Fruit fly (Drosophila melanogaster) whole organism, embryonic: ENCODE measurements around the gene Fbw5.
A peak's percentile ranks its signal among the peaks of the same experiment; 100 is the strongest.

Experiments used
- Atf-2 ChIP-seq: fragments of 200-800 bp; sonication (Bioruptor generic); optimal IDR thresholded peaks from 2 replicates; lab custom pipeline; 2016; ENCODE audit warnings: missing biosample characterization, missing genetic modification characterization
- CG10267 ChIP-seq: fragments of 200-800 bp; sonication (Bioruptor generic); optimal IDR thresholded peaks from 2 replicates; lab custom pipeline; 2018; ENCODE audit warnings: missing biosample characterization, mild to moderate bottlenecking, missing genetic modification characterization, moderate library complexity
- CG10462 ChIP-seq: fragments of 200-800 bp; sonication (Bioruptor generic); optimal IDR thresholded peaks from 2 replicates; lab custom pipeline; 2016; ENCODE audit warnings: missing biosample characterization, missing genetic modification characterization
- CG11695 ChIP-seq: fragments of 200-800 bp; sonication (Bioruptor generic); IDR thresholded peaks from 3 replicates; pipeline ENCODE4 v1.3.6; 2022; ENCODE audit warnings: missing biosample characterization, missing genetic modification characterization
- CG12219 ChIP-seq: fragments of 200-800 bp; sonication (Bioruptor generic); optimal IDR thresholded peaks from 3 replicates; lab custom pipeline; 2018; ENCODE audit warnings: missing biosample characterization, mild to moderate bottlenecking, missing genetic modification characterization
- CG12659 ChIP-seq: fragments of 200-800 bp; sonication (Bioruptor generic); optimal IDR thresholded peaks from 3 replicates; lab custom pipeline; 2017; ENCODE audit warnings: mild to moderate bottlenecking, missing biosample characterization, missing genetic modification reagents, missing genetic modification characterization
- CG13123 ChIP-seq: fragments of 200-800 bp; sonication (Bioruptor generic); optimal IDR thresholded peaks from 2 replicates; lab custom pipeline; 2016; ENCODE audit warnings: missing biosample characterization, missing genetic modification characterization
- CG13624 ChIP-seq: fragments of 200-800 bp; sonication (Bioruptor generic); optimal IDR thresholded peaks from 2 replicates; lab custom pipeline; 2016; ENCODE audit warnings: missing biosample characterization, missing genetic modification characterization
- CG13775 ChIP-seq: fragments of 200-800 bp; sonication (Bioruptor generic); optimal IDR thresholded peaks from 3 replicates; lab custom pipeline; 2017; ENCODE audit warnings: missing biosample characterization, mild to moderate bottlenecking, missing genetic modification characterization
- CG13894 ChIP-seq: fragments of 200-800 bp; sonication (Bioruptor generic); optimal IDR thresholded peaks from 3 replicates; lab custom pipeline; 2018; ENCODE audit warnings: missing biosample characterization, mild to moderate bottlenecking, missing genetic modification characterization, moderate library complexity
- CG15479 ChIP-seq: fragments of 200-800 bp; sonication (Bioruptor generic); optimal IDR thresholded peaks from 3 replicates; lab custom pipeline; 2019; ENCODE audit warnings: missing biosample characterization, mild to moderate bottlenecking, missing genetic modification characterization, moderate library complexity
- CG18011 ChIP-seq: fragments of 200-800 bp; sonication (Bioruptor generic); optimal IDR thresholded peaks from 2 replicates; lab custom pipeline; 2017; ENCODE audit warnings: missing biosample characterization, missing genetic modification characterization, mild to moderate bottlenecking, moderate library complexity, missing genotype
- CG2712 ChIP-seq: fragments of 200-800 bp; optimal IDR thresholded peaks from 3 replicates; lab custom pipeline; 2019; ENCODE audit warnings: missing biosample characterization, mild to moderate bottlenecking, missing genetic modification characterization, moderate library complexity
- CG2875 ChIP-seq: fragments of 200-800 bp; sonication (Bioruptor generic); optimal IDR thresholded peaks from 2 replicates; lab custom pipeline; 2017; ENCODE audit warnings: missing biosample characterization, mild to moderate bottlenecking, missing genetic modification characterization, missing genetic modification reagents
- CG3065 ChIP-seq: fragments of 200-800 bp; sonication (Bioruptor generic); optimal IDR thresholded peaks from 2 replicates; lab custom pipeline; 2016; ENCODE audit warnings: missing biosample characterization, missing genetic modification characterization
- CG31365 ChIP-seq: fragments of 200-800 bp; sonication (Bioruptor generic); optimal IDR thresholded peaks from 2 replicates; lab custom pipeline; 2018; ENCODE audit warnings: missing biosample characterization, mild to moderate bottlenecking, missing genetic modification characterization
- CG31441 ChIP-seq: fragments of 200-800 bp; sonication (Bioruptor generic); IDR thresholded peaks from 2 replicates; pipeline ENCODE4 v1.3.6; 2022; ENCODE audit warnings: missing biosample characterization, missing genetic modification characterization
- CG33213 ChIP-seq: fragments of 200-800 bp; sonication (Bioruptor generic); optimal IDR thresholded peaks from 3 replicates; lab custom pipeline; 2016; ENCODE audit warnings: missing biosample characterization, missing genetic modification characterization
- CG43689 ChIP-seq: fragments of 200-800 bp; sonication (Bioruptor generic); IDR thresholded peaks from 2 replicates; pipeline ENCODE4 v1.3.6; 2022; ENCODE audit warnings: missing biosample characterization, missing genetic modification characterization
- CG7271 ChIP-seq: fragments of 200-800 bp; sonication (Bioruptor generic); optimal IDR thresholded peaks from 2 replicates; lab custom pipeline; 2018; ENCODE audit warnings: missing biosample characterization, mild to moderate bottlenecking, missing genetic modification characterization, moderate library complexity
- CG7987 ChIP-seq: fragments of 200-800 bp; sonication (Bioruptor generic); optimal IDR thresholded peaks from 2 replicates; lab custom pipeline; 2018; ENCODE audit warnings: missing biosample characterization, mild to moderate bottlenecking, missing genetic modification characterization, moderate library complexity
- Dref ChIP-seq: fragments of 200-800 bp; sonication (Bioruptor generic); IDR thresholded peaks from 2 replicates; pipeline ENCODE4 v1.3.6; 2022; ENCODE audit warnings: missing biosample characterization, missing genetic modification characterization
- Ets97D ChIP-seq: fragments of 200-800 bp; sonication (Bioruptor generic); optimal IDR thresholded peaks from 3 replicates; lab custom pipeline; 2016; ENCODE audit warnings: missing biosample characterization, missing genetic modification characterization
- Hand ChIP-seq: fragments of 200-800 bp; sonication (Bioruptor generic); optimal IDR thresholded peaks from 2 replicates; lab custom pipeline; 2017; ENCODE audit warnings: mild to moderate bottlenecking, missing biosample characterization, missing genetic modification reagents, missing genetic modification characterization
- NC2β ChIP-seq: fragments of 200-800 bp; sonication (Bioruptor generic); optimal IDR thresholded peaks from 2 replicates; lab custom pipeline; 2016; ENCODE audit warnings: missing biosample characterization, missing genetic modification characterization
- Ravus ChIP-seq: fragments of 200-800 bp; sonication (Bioruptor generic); IDR thresholded peaks from 2 replicates; pipeline ENCODE4 v1.3.6; 2022; ENCODE audit warnings: missing biosample characterization, missing genetic modification characterization
- Scr ChIP-seq: fragments of 200-800 bp; sonication (Bioruptor generic); IDR thresholded peaks from 2 replicates; pipeline ENCODE4 v1.3.6; 2022; ENCODE audit warnings: missing biosample characterization, missing genetic modification characterization; ENCODE audit not compliant: partially characterized antibody
- Sin3A ChIP-seq: fragments of >200 bp; optimal IDR thresholded peaks from 2 replicates; lab custom pipeline; 2018
- Spps ChIP-seq: fragments of 200-800 bp; sonication (Bioruptor generic); optimal IDR thresholded peaks from 2 replicates; lab custom pipeline; 2018; ENCODE audit warnings: missing biosample characterization, mild to moderate bottlenecking, missing genetic modification characterization
- Ssrp ChIP-seq: fragments of 200-800 bp; sonication (Bioruptor generic); optimal IDR thresholded peaks from 2 replicates; lab custom pipeline; 2018; ENCODE audit warnings: missing biosample characterization, mild to moderate bottlenecking, missing genetic modification characterization, moderate library complexity
- ab ChIP-seq: fragments of 200-800 bp; sonication (Bioruptor generic); optimal IDR thresholded peaks from 2 replicates; lab custom pipeline; 2016; ENCODE audit warnings: missing biosample characterization, missing genetic modification characterization
- abd-A ChIP-seq: fragments of 200-800 bp; sonication (Bioruptor generic); optimal IDR thresholded peaks from 3 replicates; lab custom pipeline; 2019; ENCODE audit warnings: missing biosample characterization, mild to moderate bottlenecking, missing genetic modification characterization, moderate library complexity
- ap ChIP-seq: fragments of 200-800 bp; sonication (Bioruptor generic); IDR thresholded peaks from 2 replicates; pipeline ENCODE4 v1.3.6; 2022; ENCODE audit warnings: missing biosample characterization, missing genetic modification characterization
- dimm ChIP-seq: fragments of 200-800 bp; sonication (Bioruptor generic); IDR thresholded peaks from 2 replicates; pipeline ENCODE4 v1.3.6; 2022; ENCODE audit warnings: missing biosample characterization, missing genetic modification characterization
- dmrt11E ChIP-seq: fragments of 200-800 bp; sonication (Bioruptor generic); optimal IDR thresholded peaks from 3 replicates; lab custom pipeline; 2018; ENCODE audit warnings: missing biosample characterization, mild to moderate bottlenecking, missing genetic modification characterization, moderate library complexity
- gcm ChIP-seq: fragments of 200-800 bp; sonication (Bioruptor generic); optimal IDR thresholded peaks from 2 replicates; lab custom pipeline; 2019; ENCODE audit warnings: missing biosample characterization, mild to moderate bottlenecking, missing genetic modification characterization, moderate library complexity
- grau ChIP-seq: fragments of 200-800 bp; optimal IDR thresholded peaks from 3 replicates; lab custom pipeline; 2019; ENCODE audit warnings: missing biosample characterization, mild to moderate bottlenecking, missing genetic modification characterization, moderate library complexity
- insv ChIP-seq, 2 experiments: fragments of 200-800 bp; sonication (Bioruptor generic); optimal IDR thresholded peaks; 3 replicates each; lab custom pipeline; 2016 to 2018; ENCODE audit warnings: missing biosample characterization in 2 of 2, missing genetic modification characterization in 2 of 2
- lbe ChIP-seq: fragments of 200-800 bp; sonication (Bioruptor generic); optimal IDR thresholded peaks from 2 replicates; lab custom pipeline; 2016; ENCODE audit warnings: missing biosample characterization, mild to moderate bottlenecking, missing genetic modification characterization
- lilli ChIP-seq: fragments of 200-800 bp; sonication (Bioruptor generic); optimal IDR thresholded peaks from 3 replicates; lab custom pipeline; 2016; ENCODE audit warnings: missing biosample characterization, missing genetic modification characterization
- nau ChIP-seq: fragments of 200-800 bp; sonication (Bioruptor generic); optimal IDR thresholded peaks from 3 replicates; lab custom pipeline; 2017; ENCODE audit warnings: missing biosample characterization, mild to moderate bottlenecking, missing genetic modification characterization, missing genetic modification reagents
- oc ChIP-seq: fragments of 200-800 bp; sonication (Bioruptor generic); optimal IDR thresholded peaks from 2 replicates; lab custom pipeline; 2018; ENCODE audit warnings: missing biosample characterization, mild to moderate bottlenecking, missing genetic modification characterization, moderate library complexity
- pan ChIP-seq, 4 experiments: fragments of >200 bp in 3 of 4; fragments of 200-800 bp in 1 of 4; sonication (Bioruptor generic) in 1 of 4; optimal IDR thresholded peaks in 3 of 4; IDR thresholded peaks in 1 of 4; 2 replicates each; pipeline versions ENCODE4 v1.3.6 to Lab custom; 2017 to 2022; ENCODE audit warnings: missing biosample characterization in 2 of 4, missing genetic modification characterization in 2 of 4, mixed read lengths in 1 of 4
- peb ChIP-seq: fragments of 200-800 bp; sonication (Bioruptor generic); IDR thresholded peaks from 2 replicates; pipeline ENCODE4 v1.3.6; 2022; ENCODE audit warnings: missing biosample characterization, missing genetic modification characterization
- pho ChIP-seq: fragments of 200-800 bp; sonication (Bioruptor generic); optimal IDR thresholded peaks from 2 replicates; lab custom pipeline; 2016; ENCODE audit warnings: missing biosample characterization, missing genetic modification characterization
- schlank ChIP-seq: fragments of 200-800 bp; sonication (Bioruptor generic); optimal IDR thresholded peaks from 2 replicates; lab custom pipeline; 2018; ENCODE audit warnings: missing biosample characterization, mild to moderate bottlenecking, missing genetic modification characterization
- tll ChIP-seq, 2 experiments: fragments of 200-800 bp in 1 of 2; fragments of >200 bp in 1 of 2; sonication (Bioruptor generic) in 1 of 2; optimal IDR thresholded peaks; 2 replicates each; lab custom pipeline; 2017 to 2019; ENCODE audit warnings: missing biosample characterization in 2 of 2, missing genetic modification characterization in 2 of 2, mild to moderate bottlenecking in 1 of 2, moderate library complexity in 1 of 2
- zen ChIP-seq: fragments of 200-800 bp; sonication (Bioruptor generic); optimal IDR thresholded peaks from 3 replicates; lab custom pipeline; 2018; ENCODE audit warnings: missing biosample characterization, mild to moderate bottlenecking, missing genetic modification characterization, moderate library complexity
- zf30C ChIP-seq: fragments of 200-800 bp; sonication (Bioruptor generic); optimal IDR thresholded peaks from 3 replicates; lab custom pipeline; 2018; ENCODE audit warnings: missing biosample characterization, mild to moderate bottlenecking, missing genetic modification characterization
- zfh2 ChIP-seq: fragments of 200-800 bp; sonication (Bioruptor generic); optimal IDR thresholded peaks from 2 replicates; lab custom pipeline; 2016; ENCODE audit warnings: missing biosample characterization, missing genetic modification characterization

Fbw5 gene

DNA sequence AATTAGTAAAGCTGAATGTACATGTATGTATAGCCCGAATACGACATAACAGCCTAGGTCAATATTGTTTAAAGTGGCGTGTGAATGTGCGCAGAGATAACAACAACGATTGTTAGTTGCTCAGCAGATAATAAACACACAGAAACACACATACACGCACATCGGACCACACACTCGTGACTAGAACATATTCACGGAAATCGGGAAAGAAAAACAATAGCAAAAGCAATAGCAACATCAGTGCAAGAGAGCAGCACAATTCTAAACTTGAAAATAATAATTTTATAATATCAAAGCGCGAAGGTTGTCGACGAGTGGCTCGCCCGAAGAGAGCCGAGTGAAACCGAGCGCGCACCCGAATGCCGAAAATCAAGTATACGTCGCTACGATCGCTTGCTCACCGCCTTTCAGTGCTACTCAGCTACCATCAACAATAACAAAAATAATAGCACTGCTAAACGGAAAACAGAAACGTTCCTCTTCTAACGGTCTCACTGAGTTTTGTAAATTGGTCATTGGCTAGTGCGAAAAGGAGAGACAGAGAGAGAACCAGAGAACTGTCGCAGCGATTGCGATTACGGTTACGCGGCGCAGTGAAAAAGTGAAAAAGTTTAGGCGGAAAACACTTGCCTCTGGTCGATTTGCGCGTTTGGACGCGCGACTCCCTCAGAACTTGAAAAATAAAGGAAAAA, 17.3 kb upstream of the Fbw5 start (continued):
- TF ChIP-seq NC2β (peak; percentile 2), abd-A (tag; lab: Kevin White, UChicago) (peak; percentile 66), Ets97D (GFP tag; lab: Kevin White, UChicago) (no peak), CG31441 (GFP tag; lab: Robert Waterston, UW) (no peak), CG12659 (GFP tag; lab: Kevin White, UChicago) (peak; percentile 22), nau (GFP tag; lab: Kevin White, UChicago) (no peak), ap (GFP tag; lab: Robert Waterston, UW) (no peak), CG2875 (no peak), CG13894 (tag; lab: Kevin White, UChicago) (peak; percentile 55), pan (optimal IDR thresholded peaks at IDR 0.05; lab: Kevin White, UChicago) (no peak), pan (GFP tag; optimal IDR thresholded peaks at IDR 0.05 in 1 of 2, IDR thresholded peaks at IDR 0.05 in 1 of 2) (no peak), CG10462 (no peak), Ravus (GFP tag; lab: Robert Waterston, UW) (no peak), gcm (GFP tag; lab: Kevin White, UChicago) (no peak), Dref (GFP tag; lab: Robert Waterston, UW) (no peak), lilli (GFP tag; lab: Kevin White, UChicago) (no peak), CG13624 (GFP tag; lab: Kevin White, UChicago) (no peak), CG11695 (GFP tag; lab: Robert Waterston, UW) (no peak), CG7271 (no peak), CG15479 (GFP tag; lab: Kevin White, UChicago) (no peak), CG12219 (GFP tag; lab: Kevin White, UChicago) (peak; percentile 9), CG7987 (GFP tag; lab: Kevin White, UChicago) (no peak), CG13123 (GFP tag; lab: Kevin White, UChicago) (no peak), ab (no peak), CG31365 (no peak), zen (tag; lab: Kevin White, UChicago) (no peak), CG43689 (GFP tag; lab: Robert Waterston, UW) (no peak), CG18011 (peak; percentile 0), CG33213 (GFP tag; lab: Kevin White, UChicago) (no peak), dimm (GFP tag; lab: Robert Waterston, UW) (no peak), zfh2 (GFP tag; lab: Kevin White, UChicago) (no peak), CG10267 (tag; lab: Kevin White, UChicago) (no peak), lbe (GFP tag; lab: Kevin White, UChicago) (peak; percentile 24), Spps (no peak), Scr (GFP tag; lab: Robert Waterston, UW) (no peak), schlank (tag; lab: Kevin White, UChicago) (peak; percentile 8), grau (tag; lab: Kevin White, UChicago) (no peak), pho (GFP tag; lab: Kevin White, UChicago) (no peak), Sin3A (lab: Kevin White, UChicago) (no peak), Hand (GFP tag; lab: Kevin White, UChicago) (no peak), Ssrp (tag; lab: Kevin White, UChicago) (no peak), Atf-2 (GFP tag; lab: Kevin White, UChicago) (no peak), CG3065 (GFP tag; lab: Kevin White, UChicago) (no peak), dmrt11E (tag; lab: Kevin White, UChicago) (no peak), CG13775 (GFP tag; lab: Kevin White, UChicago) (no peak), peb (no peak), zf30C (GFP tag; lab: Kevin White, UChicago) (no peak), tll (GFP tag; optimal IDR thresholded peaks at IDR 0.05; lab: Kevin White, UChicago) (no peak), oc (no peak), CG2712 (tag; lab: Kevin White, UChicago) (no peak), insv (GFP tag; optimal IDR thresholded peaks at IDR 0.05; lab: Kevin White, UChicago) (no peak)
